Fruit fly (Drosophila melanogaster): Measurements from ENCODE around the gene dmrt99B.

dmrt99B gene

DNA sequence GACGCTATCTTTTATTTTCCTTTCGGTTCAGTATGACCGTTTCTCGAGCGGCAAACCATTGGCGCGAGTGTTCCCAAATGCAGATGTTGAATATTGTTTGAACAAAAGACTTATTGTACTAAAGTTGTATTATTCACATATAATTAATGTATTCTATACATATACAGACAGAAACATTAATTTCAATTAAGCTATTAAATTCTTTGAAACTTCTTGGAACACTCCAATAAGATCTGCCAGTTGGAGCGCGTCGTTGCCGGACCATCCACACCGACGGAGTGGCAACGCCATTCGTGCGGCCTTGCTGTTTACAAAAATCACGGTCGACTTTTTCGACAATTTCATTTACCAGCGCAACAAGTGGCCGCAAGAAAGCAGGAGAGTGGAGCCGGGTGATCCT lies 52.7 kb downstream of the dmrt99B start, which contains the start of the genes Wdr24 and IntS11 (continued):
- peak; percentile 96 for TF ChIP-seq dysf (GFP tag; IDR thresholded peaks at IDR 0.05)
- TF ChIP-seq Doc3 (GFP tag; IDR thresholded peaks at IDR 0.05; ENCODE audit: partially characterized antibody) = no peak
- no peak for TF ChIP-seq org-1 (GFP tag; optimal IDR thresholded peaks at IDR 0.05)
- TF ChIP-seq CG3726 (GFP tag; IDR thresholded peaks at IDR 0.05) = peak; percentile 85; the same call in 2 of the 3 replicates
- TF ChIP-seq CG17385 (GFP tag; optimal IDR thresholded peaks at IDR 0.05) = peak; percentile 64
- TF ChIP-seq CG14860 (GFP tag; IDR thresholded peaks at IDR 0.05; ENCODE audit: partially characterized antibody) = no peak
- peak; percentile 68 for TF ChIP-seq Myb (GFP tag; optimal IDR thresholded peaks at IDR 0.05)
- no peak for TF ChIP-seq Sry-β (GFP tag; optimal IDR thresholded peaks at IDR 0.05)
- TF ChIP-seq E2f2 (GFP tag; IDR thresholded peaks at IDR 0.05) = peak; percentile 74
- TF ChIP-seq CG14710 (tag; optimal IDR thresholded peaks at IDR 0.05) = peak; percentile 81
- peak; percentile 82 for TF ChIP-seq Gsc (GFP tag; IDR thresholded peaks at IDR 0.05)
- peak; percentile 88 for TF ChIP-seq CG2678 (tag; optimal IDR thresholded peaks at IDR 0.05)
- TF ChIP-seq sens (GFP tag) = peak; percentile 93
- peak; percentile 73 for TF ChIP-seq Nf-YA (GFP tag; IDR thresholded peaks at IDR 0.05)
- TF ChIP-seq inv (GFP tag; IDR thresholded peaks at IDR 0.05; ENCODE audit: partially characterized antibody) = no peak
- TF ChIP-seq sr (GFP tag; IDR thresholded peaks at IDR 0.05) = peak; percentile 31; the same call in 1 of the 3 replicates
- TF ChIP-seq BEAF-32 (GFP tag; optimal IDR thresholded peaks at IDR 0.05) = peak; percentile 54
- no peak; the same call in 2 of the 3 replicates for TF ChIP-seq knrl (GFP tag; IDR thresholded peaks at IDR 0.05; ENCODE audit: partially characterized antibody)
- TF ChIP-seq Adf1 (GFP tag; IDR thresholded peaks at IDR 0.05) = peak; percentile 71
- TF ChIP-seq vvl (GFP tag; IDR thresholded peaks at IDR 0.05) = peak; percentile 96
- TF ChIP-seq lab (GFP tag; optimal IDR thresholded peaks at IDR 0.05) = no peak
- TF ChIP-seq HLH4C (GFP tag; IDR thresholded peaks at IDR 0.05; ENCODE audit: partially characterized antibody) = no peak
- peak; percentile 73 for TF ChIP-seq trem (tag; optimal IDR thresholded peaks at IDR 0.05)
- TF ChIP-seq cad (GFP tag; optimal IDR thresholded peaks at IDR 0.05) = no peak
- TF ChIP-seq dan (GFP tag; IDR thresholded peaks at IDR 0.05) = no peak
- TF ChIP-seq en (GFP tag; optimal IDR thresholded peaks at IDR 0.05) = no peak
- no peak for TF ChIP-seq br (optimal IDR thresholded peaks at IDR 0.05)
- peak; percentile 80 for TF ChIP-seq Hr3 (GFP tag; optimal IDR thresholded peaks at IDR 0.05)
- TF ChIP-seq Hr39 (optimal IDR thresholded peaks at IDR 0.05) = no peak
- peak; percentile 96 for TF ChIP-seq sob (GFP tag; IDR thresholded peaks at IDR 0.05)
- peak; percentile 28 for TF ChIP-seq salm (tag; optimal IDR thresholded peaks at IDR 0.05)
- TF ChIP-seq NC2β (GFP tag; optimal IDR thresholded peaks at IDR 0.05) = peak; percentile 50
- no peak for TF ChIP-seq CG7271 (tag; optimal IDR thresholded peaks at IDR 0.05)
- no peak for TF ChIP-seq CG14965 (GFP tag; optimal IDR thresholded peaks at IDR 0.05; ENCODE audit: borderline replicate concordance)
- TF ChIP-seq CG17359 (tag; optimal IDR thresholded peaks at IDR 0.05) = peak; percentile 70
- no peak for TF ChIP-seq mld (GFP tag; IDR thresholded peaks at IDR 0.05; ENCODE audit: partially characterized antibody)
- TF ChIP-seq CG5180 (GFP tag; optimal IDR thresholded peaks at IDR 0.05) = no peak
- peak; percentile 86 for TF ChIP-seq Taf1 (GFP tag; IDR thresholded peaks at IDR 0.05)
- TF ChIP-seq ash1 (GFP tag; optimal IDR thresholded peaks at IDR 0.05) = no peak
- TF ChIP-seq fu2 (GFP tag; optimal IDR thresholded peaks at IDR 0.05) = peak; percentile 69
- peak; percentile 92 for TF ChIP-seq Elba2 (GFP tag; optimal IDR thresholded peaks at IDR 0.05)
- TF ChIP-seq CG11695 (GFP tag; IDR thresholded peaks at IDR 0.05) = peak; percentile 72; the same call in 2 of the 3 replicates
- TF ChIP-seq CG12155 (GFP tag; optimal IDR thresholded peaks at IDR 0.05) = peak; percentile 89
- 0 out of 2 replicates have a peak, but pooled peaks have one; percentile 34 for TF ChIP-seq bowl (GFP tag; IDR thresholded peaks at IDR 0.05)
- TF ChIP-seq ind (GFP tag; optimal IDR thresholded peaks at IDR 0.05) = peak; percentile 74
- peak; percentile 91 for TF ChIP-seq tgo (GFP tag; IDR thresholded peaks at IDR 0.05)
- peak; percentile 93 for TF ChIP-seq Sin3A (optimal IDR thresholded peaks at IDR 0.05)
- peak; percentile 81 for TF ChIP-seq CG2712 (tag; optimal IDR thresholded peaks at IDR 0.05)
- peak; percentile 75 for TF ChIP-seq CG17328 (GFP tag; IDR thresholded peaks at IDR 0.05)
- TF ChIP-seq CG1529 (GFP tag; optimal IDR thresholded peaks at IDR 0.05) = no peak
- peak; percentile 83 for TF ChIP-seq PHDP (tag; optimal IDR thresholded peaks at IDR 0.05)
- TF ChIP-seq p53 (GFP tag; optimal IDR thresholded peaks at IDR 0.05) = no peak

All from whole organism, embryonic.